Worm (Caenorhabditis elegans) whole organism, L1 larva: ENCODE measurements around the gene T07E3.4.

Source experiments
- C04F5.9 ChIP-seq: sonication (generic microtip); optimal IDR thresholded peaks from 2 replicates; lab custom pipeline; 2016; ENCODE audit warnings: missing genetic modification characterization, missing compliant biosample characterization
- C16A3.4 ChIP-seq: fragments of 150-350 bp; optimal IDR thresholded peaks from 2 replicates; lab custom pipeline; 2014; ENCODE audit warnings: missing biosample characterization, missing genetic modification characterization
- alr-1 ChIP-seq: fragments of 200-800 bp; sonication (Bioruptor generic); optimal IDR thresholded peaks from 2 replicates; lab custom pipeline; 2018; ENCODE audit warnings: borderline replicate concordance, mild to moderate bottlenecking, missing genetic modification characterization, missing compliant biosample characterization
- aly-2 ChIP-seq: fragments of 150-350 bp; optimal IDR thresholded peaks from 2 replicates; lab custom pipeline; 2014; ENCODE audit warnings: missing biosample characterization, missing genetic modification characterization
- ama-1 ChIP-seq: fragments of 150-350 bp; optimal IDR thresholded peaks from 2 replicates; lab custom pipeline; 2014
- blmp-1 ChIP-seq: fragments of 150-350 bp; optimal IDR thresholded peaks from 2 replicates; lab custom pipeline; 2014; ENCODE audit warnings: missing biosample characterization, missing genetic modification characterization
- ceh-63 ChIP-seq: fragments of 200-800 bp; sonication (Bioruptor generic); optimal IDR thresholded peaks from 2 replicates; lab custom pipeline; 2018; ENCODE audit warnings: mild to moderate bottlenecking, missing genetic modification characterization, missing compliant biosample characterization
- ceh-8 ChIP-seq: fragments of 200-800 bp; sonication (Bioruptor generic); optimal IDR thresholded peaks from 2 replicates; lab custom pipeline; 2018; ENCODE audit warnings: mild to moderate bottlenecking, missing genetic modification characterization, moderate library complexity, missing compliant biosample characterization
- ceh-82 ChIP-seq, 3 experiments: fragments of 150-350 bp in 1 of 3; sonication (generic microtip) in 2 of 3; optimal IDR thresholded peaks; 2 replicates each; lab custom pipeline; 2014 to 2017; ENCODE audit warnings: missing biosample characterization in 3 of 3, missing genetic modification characterization in 3 of 3
- ceh-88 ChIP-seq: fragments of 200-800 bp; sonication (Bioruptor generic); IDR thresholded peaks from 2 replicates; pipeline ENCODE4 v1.3.6; 2022; ENCODE audit warnings: missing genetic modification characterization, missing compliant biosample characterization
- ceh-90 ChIP-seq: sonication (generic microtip); optimal IDR thresholded peaks from 2 replicates; lab custom pipeline; 2016; ENCODE audit warnings: missing genetic modification characterization, missing compliant biosample characterization
- efl-1 ChIP-seq, 4 experiments: fragments of 150-350 bp; optimal IDR thresholded peaks in 3 of 4; peaks in 1 of 4; 1 replicate in 1 of 4; 2 replicates in 3 of 4; lab custom pipeline; 2014; ENCODE audit warnings: missing biosample characterization in 2 of 4, missing genetic modification characterization in 2 of 4, missing genetic modification reagents in 2 of 4
- efl-3 ChIP-seq: fragments of 200-800 bp; sonication (Bioruptor generic); optimal IDR thresholded peaks from 2 replicates; lab custom pipeline; 2018; ENCODE audit warnings: mild to moderate bottlenecking, missing genetic modification characterization, missing compliant biosample characterization
- egl-13 ChIP-seq: sonication (generic microtip); optimal IDR thresholded peaks from 2 replicates; lab custom pipeline; 2016; ENCODE audit warnings: missing genotype, missing genetic modification reagents, missing genetic modification characterization, missing compliant biosample characterization
- elt-2 ChIP-seq: sonication (generic microtip); optimal IDR thresholded peaks from 2 replicates; lab custom pipeline; 2016; ENCODE audit warnings: missing genetic modification characterization, mild to moderate bottlenecking, inconsistent platforms, missing compliant biosample characterization, missing genetic modification reagents
- elt-3 ChIP-seq, 6 experiments: fragments of 150-350 bp in 1 of 6; sonication (generic microtip); optimal IDR thresholded peaks; 2 replicates each; lab custom pipeline; 2017 to 2018; ENCODE audit warnings: missing biosample characterization in 6 of 6, missing genetic modification characterization in 6 of 6, inconsistent platforms in 1 of 6
- hpl-2 ChIP-seq: fragments of 150-350 bp; optimal IDR thresholded peaks from 2 replicates; lab custom pipeline; 2014; ENCODE audit warnings: missing biosample characterization, missing genetic modification reagents, missing genetic modification characterization
- irx-1 ChIP-seq: sonication (generic microtip); optimal IDR thresholded peaks from 2 replicates; lab custom pipeline; 2016; ENCODE audit warnings: missing genetic modification characterization, missing compliant biosample characterization
- lin-14 ChIP-seq: fragments of 200-800 bp; sonication (Bioruptor generic); optimal IDR thresholded peaks from 2 replicates; lab custom pipeline; 2018; ENCODE audit warnings: mild to moderate bottlenecking, missing genetic modification characterization, moderate library complexity, missing compliant biosample characterization
- lin-39 ChIP-seq: fragments of 150-350 bp; optimal IDR thresholded peaks from 2 replicates; lab custom pipeline; 2014; ENCODE audit warnings: missing biosample characterization, missing genetic modification reagents, missing genetic modification characterization
- lsy-2 ChIP-seq, 2 experiments: fragments of 150-350 bp; optimal IDR thresholded peaks; 2 replicates each; lab custom pipeline; 2014; ENCODE audit warnings: missing biosample characterization in 2 of 2, missing genetic modification characterization in 2 of 2
- mab-9 ChIP-seq: fragments of 200-800 bp; sonication (Bioruptor generic); IDR thresholded peaks from 2 replicates; pipeline ENCODE4 v1.3.6; 2022; ENCODE audit warnings: missing genetic modification reagents, missing genetic modification characterization, missing compliant biosample characterization
- mdl-1 ChIP-seq, 2 experiments: fragments of 150-350 bp; optimal IDR thresholded peaks; 2 replicates each; lab custom pipeline; 2014 to 2017; ENCODE audit warnings: missing biosample characterization in 2 of 2, missing genetic modification characterization in 2 of 2, inconsistent platforms in 1 of 2
- mef-2 ChIP-seq: fragments of 150-350 bp; optimal IDR thresholded peaks from 2 replicates; lab custom pipeline; 2014; ENCODE audit warnings: missing biosample characterization, missing genetic modification characterization
- mep-1 ChIP-seq: fragments of 150-350 bp; optimal IDR thresholded peaks from 2 replicates; lab custom pipeline; 2014; ENCODE audit warnings: missing biosample characterization, missing genetic modification characterization
- nhr-11 ChIP-seq: fragments of 150-350 bp; optimal IDR thresholded peaks from 2 replicates; lab custom pipeline; 2014; ENCODE audit warnings: missing biosample characterization, missing genetic modification characterization
- nhr-12 ChIP-seq: sonication (generic microtip); optimal IDR thresholded peaks from 2 replicates; lab custom pipeline; 2017; ENCODE audit warnings: missing biosample characterization, missing genetic modification characterization
- nhr-19 ChIP-seq: fragments of 200-800 bp; sonication (Bioruptor generic); conservative IDR thresholded peaks from 2 replicates; pipeline ENCODE4 v1.3.6; 2022; ENCODE audit warnings: missing genetic modification characterization, missing compliant biosample characterization
- nhr-20 ChIP-seq: sonication (generic microtip); optimal IDR thresholded peaks from 2 replicates; lab custom pipeline; 2016; ENCODE audit warnings: mild to moderate bottlenecking, missing genetic modification characterization, missing compliant biosample characterization
- nhr-237 ChIP-seq: fragments of 150-350 bp; optimal IDR thresholded peaks from 2 replicates; lab custom pipeline; 2014; ENCODE audit warnings: missing biosample characterization, missing genetic modification characterization
- nhr-71 ChIP-seq: sonication (generic microtip); optimal IDR thresholded peaks from 2 replicates; lab custom pipeline; 2016; ENCODE audit warnings: mild to moderate bottlenecking, missing genetic modification characterization, moderate library complexity, missing compliant biosample characterization
- nhr-76 ChIP-seq: sonication (generic microtip); optimal IDR thresholded peaks from 2 replicates; lab custom pipeline; 2017; ENCODE audit warnings: missing biosample characterization, missing genetic modification characterization
- nhr-84 ChIP-seq: sonication (generic microtip); optimal IDR thresholded peaks from 2 replicates; lab custom pipeline; 2017; ENCODE audit warnings: missing biosample characterization, missing genetic modification characterization
- nhr-90 ChIP-seq: sonication (generic microtip); optimal IDR thresholded peaks from 2 replicates; lab custom pipeline; 2016; ENCODE audit warnings: mild to moderate bottlenecking, missing genetic modification characterization, missing compliant biosample characterization; ENCODE audit not compliant: poor library complexity
- rnt-1 ChIP-seq: sonication (generic microtip); optimal IDR thresholded peaks from 2 replicates; lab custom pipeline; 2016; ENCODE audit warnings: mild to moderate bottlenecking, missing genetic modification characterization, moderate library complexity, missing compliant biosample characterization
- snu-23 ChIP-seq: sonication (generic microtip); optimal IDR thresholded peaks from 2 replicates; lab custom pipeline; 2016; ENCODE audit warnings: missing genetic modification characterization, missing compliant biosample characterization
- sox-4 ChIP-seq: sonication (generic microtip); optimal IDR thresholded peaks from 2 replicates; lab custom pipeline; 2016; ENCODE audit warnings: missing genetic modification characterization, missing compliant biosample characterization
- sup-37 ChIP-seq: fragments of 200-800 bp; sonication (Bioruptor generic); optimal IDR thresholded peaks from 2 replicates; lab custom pipeline; 2018; ENCODE audit warnings: mild to moderate bottlenecking, missing genetic modification characterization, missing compliant biosample characterization
- tbx-2 ChIP-seq: sonication (generic microtip); optimal IDR thresholded peaks from 2 replicates; lab custom pipeline; 2016; ENCODE audit warnings: missing genetic modification characterization, missing compliant biosample characterization
- tlp-1 ChIP-seq: fragments of 150-350 bp; optimal IDR thresholded peaks from 2 replicates; lab custom pipeline; 2014; ENCODE audit warnings: missing biosample characterization, missing genetic modification characterization
- unc-62 ChIP-seq: fragments of 150-350 bp; optimal IDR thresholded peaks from 2 replicates; lab custom pipeline; 2014; ENCODE audit warnings: missing biosample characterization, missing genetic modification reagents, missing genetic modification characterization
- unc-86 ChIP-seq: sonication (generic microtip); optimal IDR thresholded peaks from 2 replicates; lab custom pipeline; 2016; ENCODE audit warnings: missing genetic modification characterization, missing compliant biosample characterization
- unc-98 ChIP-seq: fragments of 200-800 bp; sonication (Bioruptor generic); IDR thresholded peaks from 2 replicates; pipeline ENCODE4 v1.3.6; 2022; ENCODE audit warnings: missing genetic modification characterization, missing compliant biosample characterization
- xbp-1 ChIP-seq: sonication (generic microtip); optimal IDR thresholded peaks from 2 replicates; lab custom pipeline; 2016; ENCODE audit warnings: missing genetic modification characterization, missing compliant biosample characterization
- zip-4 ChIP-seq: fragments of 200-800 bp; sonication (Bioruptor generic); optimal IDR thresholded peaks from 2 replicates; lab custom pipeline; 2018; ENCODE audit warnings: mild to moderate bottlenecking, missing genetic modification characterization, moderate library complexity, missing compliant biosample characterization

The T07E3.4 gene

ce11 chrIII:6871668-6872067 lies 26.1 kb upstream of the T07E3.4 start:
- TF ChIP-seq ceh-63 (GFP tag; lab: Kevin White, UChicago) = no peak
- TF ChIP-seq lin-14 = peak; percentile 49
- no peak for TF ChIP-seq nhr-84
- no peak for TF ChIP-seq nhr-11 (tag; lab: Kevin White, UChicago)
- no peak for TF ChIP-seq unc-98 (GFP tag; lab: Robert Waterston, UW)
- TF ChIP-seq rnt-1 (tag; lab: Kevin White, UChicago) = peak; percentile 12
- no peak for TF ChIP-seq aly-2 (tag; lab: Kevin White, UChicago)
- no peak for TF ChIP-seq snu-23
- TF ChIP-seq mdl-1 (tag; optimal IDR thresholded peaks at IDR 0.05; lab: Kevin White, UChicago) = no peak
- TF ChIP-seq alr-1 (tag; lab: Kevin White, UChicago) = no peak
- TF ChIP-seq tbx-2 = peak; percentile 2
- TF ChIP-seq egl-13 (tag; lab: Kevin White, UChicago) = no peak
- TF ChIP-seq nhr-76 (tag; lab: Kevin White, UChicago) = no peak
- TF ChIP-seq efl-3 (GFP tag; lab: Kevin White, UChicago) = no peak
- TF ChIP-seq nhr-237 (tag; lab: Kevin White, UChicago) = no peak
- TF ChIP-seq ceh-82 (tag; optimal IDR thresholded peaks at IDR 0.05; lab: Kevin White, UChicago) = peak in 1 of 3 experiments; percentile 24
- TF ChIP-seq ceh-8 (GFP tag; lab: Kevin White, UChicago) = no peak
- no peak for TF ChIP-seq C04F5.9
- TF ChIP-seq elt-2 (tag; lab: Kevin White, UChicago) = no peak
- TF ChIP-seq lsy-2 (tag; optimal IDR thresholded peaks at IDR 0.05; lab: Kevin White, UChicago) = no peak
- TF ChIP-seq elt-3 (tag; optimal IDR thresholded peaks at IDR 0.05; lab: Kevin White, UChicago) = no peak
- no peak for TF ChIP-seq irx-1 (tag; lab: Kevin White, UChicago)
- TF ChIP-seq nhr-12 = no peak
- TF ChIP-seq mep-1 (tag; lab: Kevin White, UChicago) = no peak
- TF ChIP-seq blmp-1 (tag; lab: Kevin White, UChicago) = no peak
- TF ChIP-seq unc-62 (GFP tag; lab: Kevin White, UChicago) = no peak
- TF ChIP-seq, all 84 proteins: peak for 4

ce11 chrIII:6872534-6873150 lies 25.2 kb upstream of the T07E3.4 start, which contains the start of gene K04C2.3:
K04C2.3 (plus strand) TSS chrIII:6873089.
- TF ChIP-seq alr-1 (tag; lab: Kevin White, UChicago) (no peak), ceh-88 (peak; percentile 28; the same call in 1 of the 2 replicates), ama-1 (lab: Kevin White, UChicago) (no peak), mep-1 (tag; lab: Kevin White, UChicago) (no peak), hpl-2 (GFP tag; lab: Kevin White, UChicago) (no peak), xbp-1 (tag; lab: Kevin White, UChicago) (no peak), C16A3.4 (tag; lab: Kevin White, UChicago) (no peak), lin-39 (tag; lab: Kevin White, UChicago) (no peak), efl-1 (optimal IDR thresholded peaks at IDR 0.05; lab: Kevin White, UChicago) (no peak), efl-1 (GFP tag; optimal IDR thresholded peaks at IDR 0.05 in 1 of 2; lab: Kevin White, UChicago) (peak in 1 of 2 experiments; percentile 71), nhr-19 (peak; percentile 15; the same call in 1 of the 2 replicates), sup-37 (GFP tag; lab: Kevin White, UChicago) (no peak), nhr-90 (tag; lab: Kevin White, UChicago) (no peak), mef-2 (tag; lab: Kevin White, UChicago) (no peak), tlp-1 (tag; lab: Kevin White, UChicago) (no peak), ceh-90 (no peak), nhr-71 (tag; lab: Kevin White, UChicago) (peak; percentile 20), elt-3 (tag; optimal IDR thresholded peaks at IDR 0.05; lab: Kevin White, UChicago) (peak in 2 of 6 experiments; percentile 10), zip-4 (no peak), lin-14 (no peak), tbx-2 (peak; percentile 6), sox-4 (tag; lab: Kevin White, UChicago) (no peak), unc-86 (tag; lab: Kevin White, UChicago) (no peak), rnt-1 (tag; lab: Kevin White, UChicago) (peak; percentile 26), mab-9 (GFP tag; lab: Robert Waterston, UW) (no peak), nhr-20 (tag; lab: Kevin White, UChicago) (peak; percentile 6), blmp-1 (tag; lab: Kevin White, UChicago) (peak; percentile 19)
